Fruit fly (Drosophila melanogaster): ENCODE results near the gene CG2767.

CG2767 gene

dm6 chr3R:7990257-7990656, 17.7 kb downstream of the CG2767 start:
- TF ChIP-seq Dfd (GFP tag; optimal IDR thresholded peaks at IDR 0.05) (peak; percentile 51), Hnf4 (GFP tag; optimal IDR thresholded peaks at IDR 0.05) (no peak)

DNA sequence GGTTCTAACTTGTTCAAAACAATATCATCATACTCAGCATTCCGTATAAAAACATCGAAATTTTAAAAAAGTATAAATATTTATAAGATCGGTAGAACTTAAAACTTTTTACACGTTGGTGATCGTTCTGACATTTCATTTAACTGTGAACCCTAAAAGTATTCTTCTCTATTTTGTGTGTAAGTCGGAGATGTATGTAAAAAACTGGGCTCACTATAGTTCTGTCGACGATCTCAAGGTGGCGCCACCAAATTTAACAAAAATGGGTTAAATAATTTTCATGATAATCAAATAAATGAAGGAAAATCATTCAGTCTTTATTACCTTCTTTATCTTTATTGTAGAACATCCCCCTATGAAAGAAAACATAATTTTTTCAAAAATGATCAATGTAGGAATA, 26.5 kb downstream of the CG2767 start:
- peak; percentile 24 for TF ChIP-seq tai (GFP tag; optimal IDR thresholded peaks at IDR 0.05)
- no peak for TF ChIP-seq foxo (GFP tag; optimal IDR thresholded peaks at IDR 0.05)
- TF ChIP-seq sage (GFP tag; optimal IDR thresholded peaks at IDR 0.05): no peak
- TF ChIP-seq HLH106 (tag; optimal IDR thresholded peaks at IDR 0.05): no peak
- peak; percentile 63 for TF ChIP-seq Myc (optimal IDR thresholded peaks at IDR 0.05)
- TF ChIP-seq Sp1 (GFP tag; optimal IDR thresholded peaks at IDR 0.05): no peak
- TF ChIP-seq Vsx2 (GFP tag; optimal IDR thresholded peaks at IDR 0.05; ENCODE audit: partially characterized antibody): peak; percentile 50
- no peak for TF ChIP-seq rgr (GFP tag; optimal IDR thresholded peaks at IDR 0.05)

DNA sequence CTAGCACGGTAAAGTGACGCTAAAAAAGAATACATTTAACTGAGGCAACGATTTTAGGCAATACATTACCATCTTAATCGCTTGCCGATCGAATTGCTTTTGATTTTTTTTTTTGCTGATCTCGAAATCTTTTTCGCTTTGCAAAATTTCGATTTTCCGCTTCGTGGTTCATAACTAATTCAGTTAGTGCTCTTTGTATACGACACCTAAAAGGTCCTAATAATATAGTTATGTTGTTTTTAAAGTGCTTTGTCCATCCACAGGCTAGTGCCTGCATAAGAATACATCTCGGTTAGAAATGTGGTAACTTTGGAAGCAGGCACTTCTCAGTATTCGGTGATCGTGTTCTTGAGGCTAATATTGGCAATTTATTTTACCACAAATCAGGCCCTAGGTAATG, 27.7 kb downstream of the CG2767 start, which contains the start of gene Sfp84E:
TSS of gene Sfp84E (minus strand) at position 101 of the 400 bp plus-strand sequence.
- no peak for TF ChIP-seq rgr (GFP tag; optimal IDR thresholded peaks at IDR 0.05)
- TF ChIP-seq dl (GFP tag; optimal IDR thresholded peaks at IDR 0.05; ENCODE audit: insufficient read depth in 1 of 2, partially characterized antibody in 2 of 2): no peak
- TF ChIP-seq Mio (GFP tag; optimal IDR thresholded peaks at IDR 0.05): no peak

dm6 chr3R:7978379-7979009, 29.4 kb downstream of the CG2767 start, which contains the start of the genes CD98hc and Os-C:
Gene CD98hc, minus strand, starts transcription at chr3R:7978428.
Gene Os-C, plus strand, starts transcription at chr3R:7978959.
- TF ChIP-seq pan (optimal IDR thresholded peaks at IDR 0.05) (no peak), Sp1 (GFP tag; optimal IDR thresholded peaks at IDR 0.05) (peak; percentile 2), Vsx2 (GFP tag; optimal IDR thresholded peaks at IDR 0.05; ENCODE audit: partially characterized antibody) (no peak), Dif (GFP tag; optimal IDR thresholded peaks at IDR 0.05; ENCODE audit: partially characterized antibody) (no peak), h (GFP tag; optimal IDR thresholded peaks at IDR 0.05) (no peak), Abd-B (GFP tag; optimal IDR thresholded peaks at IDR 0.05) (no peak), CrebA (GFP tag; optimal IDR thresholded peaks at IDR 0.05; ENCODE audit: borderline replicate concordance) (peak; percentile 84)

DNA sequence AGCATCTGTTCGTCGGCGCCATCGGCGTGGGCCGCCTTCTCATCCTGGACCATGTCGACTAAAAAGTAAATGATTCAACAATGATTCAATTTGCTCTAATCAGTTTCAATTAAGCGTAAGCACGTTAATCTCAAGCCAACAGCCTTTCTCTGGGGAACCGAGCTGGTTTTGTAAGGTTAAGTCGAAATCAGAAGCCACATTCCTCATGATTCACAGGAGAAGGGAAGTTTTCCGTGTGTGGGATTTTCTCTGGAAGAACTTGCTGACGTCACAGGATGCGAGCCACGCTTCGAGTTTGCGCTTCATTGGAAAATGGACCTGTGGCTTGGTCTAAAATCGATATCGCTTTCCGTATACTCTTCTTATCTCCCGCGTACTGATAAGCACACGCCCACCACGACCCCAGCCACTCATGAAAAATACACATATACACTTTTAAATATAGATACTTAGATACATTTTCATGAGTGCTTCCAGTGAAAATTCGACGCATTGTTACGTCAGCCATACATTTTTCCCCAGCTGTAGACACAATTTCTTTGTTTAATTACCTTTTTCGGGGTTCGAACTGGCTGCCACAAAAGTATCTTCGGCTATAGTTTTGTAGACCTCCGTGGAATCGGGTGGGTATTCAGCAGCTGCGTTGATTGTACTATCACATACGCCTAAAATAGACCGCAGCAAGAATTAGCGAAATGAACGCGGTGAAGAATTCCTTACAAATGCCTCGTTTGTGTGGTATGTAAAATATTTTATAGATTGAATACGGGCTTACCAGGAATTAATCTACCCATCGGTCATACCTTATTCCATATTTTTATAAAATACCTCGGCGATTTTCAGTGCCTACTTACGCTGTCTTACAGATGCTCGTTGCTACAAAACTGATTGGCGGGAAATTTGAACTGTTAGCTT, 30.6 kb downstream of the CG2767 start:
- TF ChIP-seq Vsx2 (GFP tag; optimal IDR thresholded peaks at IDR 0.05; ENCODE audit: partially characterized antibody): peak; percentile 54
- TF ChIP-seq psq (GFP tag; optimal IDR thresholded peaks at IDR 0.05): no peak
- no peak for TF ChIP-seq usp (GFP tag; optimal IDR thresholded peaks at IDR 0.05)
- TF ChIP-seq CG9705 (GFP tag; optimal IDR thresholded peaks at IDR 0.05): no peak
- TF ChIP-seq tai (GFP tag; optimal IDR thresholded peaks at IDR 0.05): no peak
- no peak for TF ChIP-seq brk (GFP tag; optimal IDR thresholded peaks at IDR 0.05)
- TF ChIP-seq N (GFP tag; optimal IDR thresholded peaks at IDR 0.05): no peak
- TF ChIP-seq lola (GFP tag; optimal IDR thresholded peaks at IDR 0.05): no peak
- TF ChIP-seq sage (GFP tag; optimal IDR thresholded peaks at IDR 0.05): no peak
- peak; percentile 7 for TF ChIP-seq OdsH (GFP tag; optimal IDR thresholded peaks at IDR 0.05)
- TF ChIP-seq fru (GFP tag; optimal IDR thresholded peaks at IDR 0.05): no peak
- peak; percentile 13 for TF ChIP-seq woc (GFP tag; optimal IDR thresholded peaks at IDR 0.05)
- TF ChIP-seq dl (GFP tag; optimal IDR thresholded peaks at IDR 0.05; ENCODE audit: insufficient read depth in 1 of 2, partially characterized antibody in 2 of 2): no peak
- TF ChIP-seq Hr83 (GFP tag; optimal IDR thresholded peaks at IDR 0.05; ENCODE audit: poor library complexity, severe bottlenecking): no peak
- TF ChIP-seq CG32264 (GFP tag; optimal IDR thresholded peaks at IDR 0.05): no peak
- TF ChIP-seq Jra (GFP tag; optimal IDR thresholded peaks at IDR 0.05): no peak
- no peak for TF ChIP-seq GATAd (GFP tag; optimal IDR thresholded peaks at IDR 0.05)
- TF ChIP-seq h (GFP tag; optimal IDR thresholded peaks at IDR 0.05): peak; percentile 50
- TF ChIP-seq Rel (GFP tag; optimal IDR thresholded peaks at IDR 0.05): no peak
- peak; percentile 69 for TF ChIP-seq Rel (tag; optimal IDR thresholded peaks at IDR 0.05)
- TF ChIP-seq pan (optimal IDR thresholded peaks at IDR 0.05): no peak
- no peak for TF ChIP-seq Dfd (GFP tag; optimal IDR thresholded peaks at IDR 0.05)
- no peak for TF ChIP-seq Mio (GFP tag; optimal IDR thresholded peaks at IDR 0.05)
- no peak for TF ChIP-seq dsf (GFP tag; optimal IDR thresholded peaks at IDR 0.05; ENCODE audit: borderline replicate concordance)
- TF ChIP-seq rgr (GFP tag; optimal IDR thresholded peaks at IDR 0.05): peak; percentile 28
- TF ChIP-seq Hr78 (GFP tag; optimal IDR thresholded peaks at IDR 0.05): no peak
- no peak for TF ChIP-seq ey (GFP tag; optimal IDR thresholded peaks at IDR 0.05)
- TF ChIP-seq jim (GFP tag; optimal IDR thresholded peaks at IDR 0.05): no peak
- no peak for TF ChIP-seq dmrt93B (GFP tag; optimal IDR thresholded peaks at IDR 0.05)
- peak; percentile 27 for TF ChIP-seq CrebA (GFP tag; optimal IDR thresholded peaks at IDR 0.05; ENCODE audit: borderline replicate concordance)
- TF ChIP-seq br (GFP tag; optimal IDR thresholded peaks at IDR 0.05): peak; percentile 17
- peak; percentile 4 for TF ChIP-seq HLH106 (tag; optimal IDR thresholded peaks at IDR 0.05)
- TF ChIP-seq Myc (optimal IDR thresholded peaks at IDR 0.05): no peak

Data from whole organism, wandering third instar larva.